Fruit fly (Drosophila melanogaster) whole organism, wandering third instar larva: Measurements from ENCODE around the gene CG17221.

Experiments used
- Abd-B ChIP-seq: fragments of >200 bp; optimal IDR thresholded peaks from 2 replicates; lab custom pipeline; 2017; ENCODE audit warnings: missing biosample characterization, missing genetic modification characterization
- CG32264 ChIP-seq: fragments of 200-800 bp; sonication (Bioruptor generic); optimal IDR thresholded peaks from 2 replicates; lab custom pipeline; 2016; ENCODE audit warnings: missing biosample characterization, missing genetic modification characterization
- CG9705 ChIP-seq: fragments of 200-800 bp; sonication (Bioruptor generic); optimal IDR thresholded peaks from 2 replicates; lab custom pipeline; 2018; ENCODE audit warnings: missing biosample characterization, mild to moderate bottlenecking, missing genetic modification characterization
- CrebA ChIP-seq: fragments of 200-800 bp; sonication (Bioruptor generic); optimal IDR thresholded peaks from 2 replicates; lab custom pipeline; 2016; ENCODE audit warnings: missing biosample characterization, mild to moderate bottlenecking, missing genetic modification characterization, borderline replicate concordance
- Dfd ChIP-seq: fragments of >200 bp; optimal IDR thresholded peaks from 2 replicates; lab custom pipeline; 2017; ENCODE audit warnings: missing biosample characterization, missing genetic modification characterization
- Dif ChIP-seq: fragments of 200-275, 200-300 bp; sonication (Bioruptor generic); optimal IDR thresholded peaks from 2 replicates; lab custom pipeline; 2018; ENCODE audit warnings: missing biosample characterization, missing genetic modification characterization; ENCODE audit not compliant: partially characterized antibody
- GATAd ChIP-seq: sonication (Bioruptor generic); optimal IDR thresholded peaks from 2 replicates; lab custom pipeline; 2016; ENCODE audit warnings: missing biosample characterization, missing genetic modification characterization
- HLH106 ChIP-seq: fragments of 200-800 bp; optimal IDR thresholded peaks from 3 replicates; lab custom pipeline; 2019; ENCODE audit warnings: missing biosample characterization, mild to moderate bottlenecking, missing genetic modification characterization, moderate library complexity
- Hnf4 ChIP-seq: fragments of 200-800 bp; sonication (Bioruptor generic); optimal IDR thresholded peaks from 2 replicates; lab custom pipeline; 2016; ENCODE audit warnings: missing biosample characterization, mild to moderate bottlenecking, missing genetic modification characterization
- Hr78 ChIP-seq: fragments of >200 bp; optimal IDR thresholded peaks from 2 replicates; lab custom pipeline; 2017; ENCODE audit warnings: missing biosample characterization, missing genetic modification characterization
- Hr83 ChIP-seq: fragments of 200-300 bp; sonication (Bioruptor generic); optimal IDR thresholded peaks from 2 replicates; lab custom pipeline; 2016; ENCODE audit warnings: missing biosample characterization, mild to moderate bottlenecking, missing genetic modification characterization, moderate library complexity; ENCODE audit not compliant: poor library complexity, severe bottlenecking
- Jra ChIP-seq: sonication (Bioruptor generic); optimal IDR thresholded peaks from 2 replicates; lab custom pipeline; 2016; ENCODE audit warnings: missing biosample characterization, missing genetic modification characterization
- Mio ChIP-seq: sonication (Bioruptor generic); optimal IDR thresholded peaks from 2 replicates; lab custom pipeline; 2016; ENCODE audit warnings: missing biosample characterization, missing genetic modification characterization
- Myc ChIP-seq: fragments of >200 bp; optimal IDR thresholded peaks from 2 replicates; lab custom pipeline; 2017
- N ChIP-seq: fragments of >200 bp; optimal IDR thresholded peaks from 2 replicates; lab custom pipeline; 2018; ENCODE audit warnings: missing biosample characterization, missing external identifiers, missing genetic modification characterization
- OdsH ChIP-seq: fragments of 200-800 bp; sonication (Bioruptor generic); optimal IDR thresholded peaks from 2 replicates; lab custom pipeline; 2016; ENCODE audit warnings: missing biosample characterization, mild to moderate bottlenecking, missing genetic modification characterization
- Rel ChIP-seq, 2 experiments: fragments of 200-800 bp; sonication (Bioruptor generic) in 1 of 2; optimal IDR thresholded peaks; 2 replicates in 1 of 2; 3 replicates in 1 of 2; lab custom pipeline; 2016 to 2019; ENCODE audit warnings: mild to moderate bottlenecking in 2 of 2, missing biosample characterization in 2 of 2, missing genetic modification characterization in 2 of 2, moderate library complexity in 1 of 2
- Sp1 ChIP-seq: fragments of 200-800 bp; sonication (Bioruptor generic); optimal IDR thresholded peaks from 3 replicates; lab custom pipeline; 2019; ENCODE audit warnings: missing biosample characterization, mild to moderate bottlenecking, missing genetic modification characterization, moderate library complexity
- Vsx2 ChIP-seq: fragments of 200-300, 225-300 bp; sonication (Bioruptor generic); optimal IDR thresholded peaks from 2 replicates; lab custom pipeline; 2018; ENCODE audit warnings: missing biosample characterization, missing genetic modification characterization; ENCODE audit not compliant: partially characterized antibody
- br ChIP-seq: fragments of 200-800 bp; sonication (Bioruptor generic); optimal IDR thresholded peaks from 2 replicates; lab custom pipeline; 2016; ENCODE audit warnings: missing biosample characterization, missing genetic modification characterization
- brk ChIP-seq: fragments of 200-800 bp; sonication (Bioruptor generic); optimal IDR thresholded peaks from 2 replicates; lab custom pipeline; 2016; ENCODE audit warnings: missing biosample characterization, mild to moderate bottlenecking, missing genetic modification characterization
- dl ChIP-seq, 2 experiments: fragments of 175-275, 200-275 bp in 1 of 2; fragments of 200-275 bp in 1 of 2; sonication (Bioruptor generic); optimal IDR thresholded peaks; lab custom pipeline; 2018; ENCODE audit warnings: mild to moderate bottlenecking in 2 of 2, missing biosample characterization in 2 of 2, missing genetic modification characterization in 2 of 2, moderate library complexity in 2 of 2; ENCODE audit not compliant: partially characterized antibody in 2 of 2, insufficient read depth in 1 of 2
- dmrt93B ChIP-seq: fragments of 200-800 bp; sonication (Bioruptor generic); optimal IDR thresholded peaks from 2 replicates; lab custom pipeline; 2018; ENCODE audit warnings: missing biosample characterization, mild to moderate bottlenecking, missing genetic modification characterization
- dsf ChIP-seq: sonication (Bioruptor generic); optimal IDR thresholded peaks from 2 replicates; lab custom pipeline; 2016; ENCODE audit warnings: missing biosample characterization, missing genetic modification characterization, borderline replicate concordance
- ey ChIP-seq: fragments of 200-800 bp; sonication (Bioruptor generic); optimal IDR thresholded peaks from 2 replicates; lab custom pipeline; 2016; ENCODE audit warnings: missing biosample characterization, missing genetic modification characterization
- foxo ChIP-seq, 2 experiments: fragments of 200-800 bp; sonication (Bioruptor generic); optimal IDR thresholded peaks; 2 replicates in 1 of 2; 3 replicates in 1 of 2; lab custom pipeline; 2016 to 2017; ENCODE audit warnings: missing biosample characterization in 2 of 2, missing genetic modification characterization in 2 of 2
- fru ChIP-seq: fragments of 200-800 bp; sonication (Bioruptor generic); optimal IDR thresholded peaks from 3 replicates; lab custom pipeline; 2016; ENCODE audit warnings: missing biosample characterization, mild to moderate bottlenecking, missing genetic modification characterization
- h ChIP-seq: fragments of 200-800 bp; sonication (Bioruptor generic); optimal IDR thresholded peaks from 3 replicates; lab custom pipeline; 2016; ENCODE audit warnings: missing biosample characterization, mild to moderate bottlenecking, missing genetic modification characterization
- jim ChIP-seq: fragments of 175-275, 200-325 bp; sonication (Bioruptor generic); optimal IDR thresholded peaks from 2 replicates; lab custom pipeline; 2016; ENCODE audit warnings: missing biosample characterization, mild to moderate bottlenecking, missing genetic modification characterization
- lola ChIP-seq: fragments of >200 bp; optimal IDR thresholded peaks from 2 replicates; lab custom pipeline; 2017; ENCODE audit warnings: missing biosample characterization, missing genetic modification characterization
- pan ChIP-seq: fragments of >200 bp; optimal IDR thresholded peaks from 2 replicates; lab custom pipeline; 2017
- psq ChIP-seq: fragments of 200-800 bp; sonication (Bioruptor generic); optimal IDR thresholded peaks from 3 replicates; lab custom pipeline; 2017; ENCODE audit warnings: missing biosample characterization, mild to moderate bottlenecking, missing genetic modification characterization, moderate library complexity
- rgr ChIP-seq: fragments of 200-800 bp; sonication (Bioruptor generic); optimal IDR thresholded peaks from 3 replicates; lab custom pipeline; 2016; ENCODE audit warnings: missing biosample characterization, mild to moderate bottlenecking, missing genetic modification characterization
- sage ChIP-seq: fragments of 200-800 bp; sonication (Bioruptor generic); optimal IDR thresholded peaks from 2 replicates; lab custom pipeline; 2016; ENCODE audit warnings: missing biosample characterization, mild to moderate bottlenecking, missing genetic modification characterization
- sv ChIP-seq: fragments of 200-800 bp; sonication (Bioruptor generic); optimal IDR thresholded peaks from 3 replicates; lab custom pipeline; 2016; ENCODE audit warnings: missing biosample characterization, missing genetic modification characterization
- tai ChIP-seq: sonication (Bioruptor generic); optimal IDR thresholded peaks from 2 replicates; lab custom pipeline; 2016; ENCODE audit warnings: missing biosample characterization, missing genetic modification characterization
- usp ChIP-seq: fragments of >200 bp; optimal IDR thresholded peaks from 2 replicates; lab custom pipeline; 2017; ENCODE audit warnings: missing biosample characterization, missing genetic modification characterization
- woc ChIP-seq: sonication (Bioruptor generic); optimal IDR thresholded peaks from 2 replicates; lab custom pipeline; 2016; ENCODE audit warnings: missing biosample characterization, mild to moderate bottlenecking, missing genetic modification characterization

The CG17221 gene

dm6 chr2L:3055710-3056447, 16.1 kb downstream of the CG17221 start:
- peak; percentile 55 for TF ChIP-seq dmrt93B (GFP tag; lab: Kevin White, UChicago)
- peak; percentile 51 for TF ChIP-seq psq (GFP tag; lab: Kevin White, UChicago)
- TF ChIP-seq jim (GFP tag; lab: Kevin White, UChicago) = no peak
- no peak for TF ChIP-seq GATAd
- no peak for TF ChIP-seq Mio (GFP tag; lab: Kevin White, UChicago)
- no peak for TF ChIP-seq lola
- no peak for TF ChIP-seq CG32264 (GFP tag; lab: Kevin White, UChicago)
- peak; percentile 58 for TF ChIP-seq ey (GFP tag; lab: Kevin White, UChicago)
- no peak for TF ChIP-seq Hr78
- TF ChIP-seq fru (GFP tag; lab: Kevin White, UChicago) = peak; percentile 72
- TF ChIP-seq h = peak; percentile 38
- TF ChIP-seq CG9705 (GFP tag; lab: Kevin White, UChicago) = peak; percentile 33
- no peak for TF ChIP-seq Hr83 (GFP tag; lab: Kevin White, UChicago)
- peak; percentile 53 for TF ChIP-seq br (GFP tag; lab: Kevin White, UChicago)
- TF ChIP-seq OdsH = peak; percentile 67
- TF ChIP-seq Hnf4 (GFP tag; lab: Kevin White, UChicago) = no peak
- TF ChIP-seq dl (GFP tag; optimal IDR thresholded peaks at IDR 0.05; lab: Kevin White, UChicago; ENCODE audit: insufficient read depth in 1 of 2, partially characterized antibody in 2 of 2) = no peak
- no peak for TF ChIP-seq N (GFP tag; lab: Kevin White, UChicago)
- TF ChIP-seq Abd-B (GFP tag; lab: Kevin White, UChicago) = no peak
- TF ChIP-seq rgr = peak; percentile 47
- TF ChIP-seq CrebA (GFP tag; lab: Kevin White, UChicago) = no peak
- no peak for TF ChIP-seq tai (GFP tag; lab: Kevin White, UChicago)
- peak; percentile 60 for TF ChIP-seq sv (GFP tag; lab: Kevin White, UChicago)
- TF ChIP-seq dsf (GFP tag; lab: Kevin White, UChicago) = no peak
- no peak for TF ChIP-seq Vsx2 (GFP tag; lab: Kevin White, UChicago)
- TF ChIP-seq Jra = no peak
- peak; percentile 16 for TF ChIP-seq sage (GFP tag; lab: Kevin White, UChicago)
- no peak for TF ChIP-seq Myc (lab: Kevin White, UChicago)
- no peak for TF ChIP-seq pan (lab: Kevin White, UChicago)
- peak in 1 of 2 experiments; percentile 70 for TF ChIP-seq foxo (GFP tag; optimal IDR thresholded peaks at IDR 0.05; lab: Kevin White, UChicago)
- TF ChIP-seq woc = peak; percentile 95
- no peak for TF ChIP-seq usp (GFP tag; lab: Kevin White, UChicago)
- peak; percentile 66 for TF ChIP-seq Sp1 (GFP tag; lab: Kevin White, UChicago)
- no peak for TF ChIP-seq Dfd (GFP tag; lab: Kevin White, UChicago)
- no peak for TF ChIP-seq Rel (GFP tag; optimal IDR thresholded peaks at IDR 0.05; lab: Kevin White, UChicago)
- peak; percentile 24 for TF ChIP-seq Rel (tag; optimal IDR thresholded peaks at IDR 0.05; lab: Kevin White, UChicago)
- TF ChIP-seq HLH106 = peak; percentile 26
- no peak for TF ChIP-seq Dif
- no peak for TF ChIP-seq brk (GFP tag; lab: Kevin White, UChicago)
- TF ChIP-seq, all 38 proteins: peak for 16

dm6 chr2L:3056448-3056790, 16.6 kb downstream of the CG17221 start, which contains the start of gene FASN1:
TSS of gene FASN1 (plus strand) at chr2L:3056598.
- no peak for TF ChIP-seq CG32264 (GFP tag; lab: Kevin White, UChicago)
- TF ChIP-seq Hr83 (GFP tag; lab: Kevin White, UChicago) = peak; percentile 70
- TF ChIP-seq Abd-B (GFP tag; lab: Kevin White, UChicago) = no peak
- no peak for TF ChIP-seq psq (GFP tag; lab: Kevin White, UChicago)
- TF ChIP-seq Jra = peak; percentile 48
- no peak for TF ChIP-seq N (GFP tag; lab: Kevin White, UChicago)
- no peak for TF ChIP-seq ey (GFP tag; lab: Kevin White, UChicago)
- no peak for TF ChIP-seq brk (GFP tag; lab: Kevin White, UChicago)
- TF ChIP-seq h = peak; percentile 23
- peak; percentile 26 for TF ChIP-seq rgr
- TF ChIP-seq Vsx2 (GFP tag; lab: Kevin White, UChicago) = no peak
- TF ChIP-seq woc = no peak
- no peak for TF ChIP-seq Hnf4 (GFP tag; lab: Kevin White, UChicago)
- TF ChIP-seq sv (GFP tag; lab: Kevin White, UChicago) = no peak
- no peak for TF ChIP-seq lola
- TF ChIP-seq Rel (GFP tag; optimal IDR thresholded peaks at IDR 0.05; lab: Kevin White, UChicago) = no peak
- peak; percentile 47 for TF ChIP-seq Rel (tag; optimal IDR thresholded peaks at IDR 0.05; lab: Kevin White, UChicago)
- peak; percentile 72 for TF ChIP-seq Dif
- TF ChIP-seq foxo (GFP tag; optimal IDR thresholded peaks at IDR 0.05; lab: Kevin White, UChicago) = no peak
- no peak for TF ChIP-seq tai (GFP tag; lab: Kevin White, UChicago)
- TF ChIP-seq fru (GFP tag; lab: Kevin White, UChicago) = no peak
- no peak for TF ChIP-seq pan (lab: Kevin White, UChicago)
- TF ChIP-seq dl (GFP tag; optimal IDR thresholded peaks at IDR 0.05; lab: Kevin White, UChicago; ENCODE audit: insufficient read depth in 1 of 2, partially characterized antibody in 2 of 2) = no peak
- TF ChIP-seq HLH106 = peak; percentile 29
- TF ChIP-seq jim (GFP tag; lab: Kevin White, UChicago) = no peak
- TF ChIP-seq Hr78 = no peak
- peak; percentile 27 for TF ChIP-seq Sp1 (GFP tag; lab: Kevin White, UChicago)
- no peak for TF ChIP-seq Dfd (GFP tag; lab: Kevin White, UChicago)
- no peak for TF ChIP-seq Mio (GFP tag; lab: Kevin White, UChicago)
- no peak for TF ChIP-seq sage (GFP tag; lab: Kevin White, UChicago)
- TF ChIP-seq CrebA (GFP tag; lab: Kevin White, UChicago) = no peak
- peak; percentile 17 for TF ChIP-seq br (GFP tag; lab: Kevin White, UChicago)
